Fruit fly (Drosophila melanogaster) whole organism, wandering third instar larva: ENCODE data around the gene CG8001.

Experiments
- CG32264 ChIP-seq: fragments of 200-800 bp; sonication (Bioruptor generic); optimal IDR thresholded peaks from 2 replicates; lab custom pipeline; 2016; ENCODE audit warnings: missing biosample characterization, missing genetic modification characterization
- Dif ChIP-seq: fragments of 200-275, 200-300 bp; sonication (Bioruptor generic); optimal IDR thresholded peaks from 2 replicates; lab custom pipeline; 2018; ENCODE audit warnings: missing biosample characterization, missing genetic modification characterization; ENCODE audit not compliant: partially characterized antibody
- Hnf4 ChIP-seq: fragments of 200-800 bp; sonication (Bioruptor generic); optimal IDR thresholded peaks from 2 replicates; lab custom pipeline; 2016; ENCODE audit warnings: missing biosample characterization, mild to moderate bottlenecking, missing genetic modification characterization
- Jra ChIP-seq: sonication (Bioruptor generic); optimal IDR thresholded peaks from 2 replicates; lab custom pipeline; 2016; ENCODE audit warnings: missing biosample characterization, missing genetic modification characterization
- Myc ChIP-seq: fragments of >200 bp; optimal IDR thresholded peaks from 2 replicates; lab custom pipeline; 2017
- Rel ChIP-seq, 2 experiments: fragments of 200-800 bp; sonication (Bioruptor generic) in 1 of 2; optimal IDR thresholded peaks; 2 replicates in 1 of 2; 3 replicates in 1 of 2; lab custom pipeline; 2016 to 2019; ENCODE audit warnings: mild to moderate bottlenecking in 2 of 2, missing biosample characterization in 2 of 2, missing genetic modification characterization in 2 of 2, moderate library complexity in 1 of 2
- Sp1 ChIP-seq: fragments of 200-800 bp; sonication (Bioruptor generic); optimal IDR thresholded peaks from 3 replicates; lab custom pipeline; 2019; ENCODE audit warnings: missing biosample characterization, mild to moderate bottlenecking, missing genetic modification characterization, moderate library complexity
- Vsx2 ChIP-seq: fragments of 200-300, 225-300 bp; sonication (Bioruptor generic); optimal IDR thresholded peaks from 2 replicates; lab custom pipeline; 2018; ENCODE audit warnings: missing biosample characterization, missing genetic modification characterization; ENCODE audit not compliant: partially characterized antibody
- br ChIP-seq: fragments of 200-800 bp; sonication (Bioruptor generic); optimal IDR thresholded peaks from 2 replicates; lab custom pipeline; 2016; ENCODE audit warnings: missing biosample characterization, missing genetic modification characterization
- dl ChIP-seq, 2 experiments: fragments of 175-275, 200-275 bp in 1 of 2; fragments of 200-275 bp in 1 of 2; sonication (Bioruptor generic); optimal IDR thresholded peaks; lab custom pipeline; 2018; ENCODE audit warnings: mild to moderate bottlenecking in 2 of 2, missing biosample characterization in 2 of 2, missing genetic modification characterization in 2 of 2, moderate library complexity in 2 of 2; ENCODE audit not compliant: partially characterized antibody in 2 of 2, insufficient read depth in 1 of 2
- dsf ChIP-seq: sonication (Bioruptor generic); optimal IDR thresholded peaks from 2 replicates; lab custom pipeline; 2016; ENCODE audit warnings: missing biosample characterization, missing genetic modification characterization, borderline replicate concordance
- ey ChIP-seq: fragments of 200-800 bp; sonication (Bioruptor generic); optimal IDR thresholded peaks from 2 replicates; lab custom pipeline; 2016; ENCODE audit warnings: missing biosample characterization, missing genetic modification characterization
- foxo ChIP-seq, 2 experiments: fragments of 200-800 bp; sonication (Bioruptor generic); optimal IDR thresholded peaks; 2 replicates in 1 of 2; 3 replicates in 1 of 2; lab custom pipeline; 2016 to 2017; ENCODE audit warnings: missing biosample characterization in 2 of 2, missing genetic modification characterization in 2 of 2
- fru ChIP-seq: fragments of 200-800 bp; sonication (Bioruptor generic); optimal IDR thresholded peaks from 3 replicates; lab custom pipeline; 2016; ENCODE audit warnings: missing biosample characterization, mild to moderate bottlenecking, missing genetic modification characterization
- h ChIP-seq: fragments of 200-800 bp; sonication (Bioruptor generic); optimal IDR thresholded peaks from 3 replicates; lab custom pipeline; 2016; ENCODE audit warnings: missing biosample characterization, mild to moderate bottlenecking, missing genetic modification characterization
- jim ChIP-seq: fragments of 175-275, 200-325 bp; sonication (Bioruptor generic); optimal IDR thresholded peaks from 2 replicates; lab custom pipeline; 2016; ENCODE audit warnings: missing biosample characterization, mild to moderate bottlenecking, missing genetic modification characterization
- lola ChIP-seq: fragments of >200 bp; optimal IDR thresholded peaks from 2 replicates; lab custom pipeline; 2017; ENCODE audit warnings: missing biosample characterization, missing genetic modification characterization
- pan ChIP-seq: fragments of >200 bp; optimal IDR thresholded peaks from 2 replicates; lab custom pipeline; 2017
- psq ChIP-seq: fragments of 200-800 bp; sonication (Bioruptor generic); optimal IDR thresholded peaks from 3 replicates; lab custom pipeline; 2017; ENCODE audit warnings: missing biosample characterization, mild to moderate bottlenecking, missing genetic modification characterization, moderate library complexity
- rgr ChIP-seq: fragments of 200-800 bp; sonication (Bioruptor generic); optimal IDR thresholded peaks from 3 replicates; lab custom pipeline; 2016; ENCODE audit warnings: missing biosample characterization, mild to moderate bottlenecking, missing genetic modification characterization
- sage ChIP-seq: fragments of 200-800 bp; sonication (Bioruptor generic); optimal IDR thresholded peaks from 2 replicates; lab custom pipeline; 2016; ENCODE audit warnings: missing biosample characterization, mild to moderate bottlenecking, missing genetic modification characterization
- tai ChIP-seq: sonication (Bioruptor generic); optimal IDR thresholded peaks from 2 replicates; lab custom pipeline; 2016; ENCODE audit warnings: missing biosample characterization, missing genetic modification characterization
- usp ChIP-seq: fragments of >200 bp; optimal IDR thresholded peaks from 2 replicates; lab custom pipeline; 2017; ENCODE audit warnings: missing biosample characterization, missing genetic modification characterization

CG8001 gene

DNA sequence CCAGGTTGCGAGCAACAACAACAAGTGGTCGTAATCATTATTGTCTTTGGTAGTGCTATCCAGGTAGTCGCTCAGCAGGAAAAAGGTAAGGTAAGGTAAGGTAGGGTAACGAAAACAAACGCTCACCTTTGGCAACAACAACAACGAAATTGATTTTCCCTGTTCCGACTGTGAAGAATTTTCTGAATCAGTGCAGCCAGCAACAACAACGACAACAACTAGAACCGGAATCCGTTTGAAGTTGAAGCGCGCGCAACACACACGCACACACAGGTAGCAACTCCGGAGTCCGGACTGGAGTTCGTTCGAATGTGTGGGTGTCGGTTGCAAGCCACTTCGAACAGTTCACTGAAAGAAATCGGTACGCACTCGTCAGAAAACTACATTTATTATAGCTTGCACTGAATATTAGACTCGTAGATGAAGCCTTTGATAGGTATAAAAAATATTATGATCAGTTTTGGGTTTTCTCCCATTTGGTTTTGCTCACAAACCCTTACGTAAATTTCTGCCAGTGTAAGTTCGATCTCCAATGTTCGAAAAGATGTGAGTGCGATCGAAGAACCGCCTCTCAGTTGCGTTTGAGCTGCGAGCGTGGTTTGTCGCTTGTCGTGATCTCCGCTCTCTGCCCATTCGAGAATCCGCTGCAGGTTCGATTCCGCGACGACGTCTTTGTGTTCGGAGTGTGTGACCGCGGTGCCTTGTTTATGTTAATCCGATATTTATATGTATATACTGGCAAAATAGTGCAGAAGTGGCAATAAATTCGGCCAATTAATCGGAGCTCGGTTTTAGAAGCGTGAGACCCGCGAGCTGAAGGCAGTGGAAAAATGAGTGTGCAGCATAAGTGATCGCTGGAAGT lies 9.4 kb upstream of the CG8001 start, which contains the start of gene CG13921 (continued):
- TF ChIP-seq dsf (peak; percentile 94), br (GFP tag; lab: Kevin White, UChicago) (peak; percentile 99), sage (GFP tag; lab: Kevin White, UChicago) (peak; percentile 99), rgr (GFP tag; lab: Kevin White, UChicago) (peak; percentile 99), foxo (GFP tag; optimal IDR thresholded peaks at IDR 0.05; lab: Kevin White, UChicago) (peak; percentile 96 to 100)

- TF ChIP-seq CG32264 (GFP tag; lab: Kevin White, UChicago) (no peak), ey (GFP tag; lab: Kevin White, UChicago) (no peak), Sp1 (GFP tag; lab: Kevin White, UChicago) (no peak), Vsx2 (GFP tag; lab: Kevin White, UChicago) (peak; percentile 51)
These were observed 7.7 kb upstream of the CG8001 start for dm6 chr3L:1748218-1748617.

DNA sequence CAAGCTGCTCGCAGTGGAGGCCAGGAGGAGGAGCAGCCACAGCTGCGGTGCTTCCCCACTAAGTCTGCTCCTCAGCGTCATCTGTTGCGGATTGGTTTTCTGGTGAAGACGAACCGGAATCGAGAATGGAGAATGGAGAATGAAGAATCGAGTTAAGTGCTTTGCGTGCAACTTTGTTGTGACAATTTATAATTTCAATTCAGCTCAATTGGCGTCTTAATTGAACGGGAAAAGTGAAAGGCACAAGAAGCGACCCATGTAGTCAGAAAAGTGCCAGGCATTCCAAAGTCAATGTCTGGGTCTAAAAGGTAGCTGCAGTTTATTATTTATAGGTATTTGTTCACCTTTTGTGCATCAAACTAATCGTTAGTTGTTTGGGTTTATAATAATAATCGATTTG lies 1.7 kb upstream of the CG8001 start:
- TF ChIP-seq foxo (GFP tag; optimal IDR thresholded peaks at IDR 0.05; lab: Kevin White, UChicago) (no peak), sage (GFP tag; lab: Kevin White, UChicago) (no peak), psq (GFP tag; lab: Kevin White, UChicago) (no peak), dl (GFP tag; optimal IDR thresholded peaks at IDR 0.05; lab: Kevin White, UChicago; ENCODE audit: insufficient read depth in 1 of 2, partially characterized antibody in 2 of 2) (no peak), Rel (GFP tag; optimal IDR thresholded peaks at IDR 0.05; lab: Kevin White, UChicago) (no peak), Rel (tag; optimal IDR thresholded peaks at IDR 0.05; lab: Kevin White, UChicago) (no peak), fru (GFP tag; lab: Kevin White, UChicago) (no peak), dsf (no peak), Dif (GFP tag; lab: Kevin White, UChicago) (no peak), Myc (no peak), CG32264 (GFP tag; lab: Kevin White, UChicago) (no peak), usp (GFP tag; lab: Kevin White, UChicago) (no peak), tai (GFP tag; lab: Kevin White, UChicago) (no peak), Sp1 (GFP tag; lab: Kevin White, UChicago) (no peak), Hnf4 (GFP tag; lab: Kevin White, UChicago) (no peak)
- TF ChIP-seq, all 38 proteins: peak for 0

DNA sequence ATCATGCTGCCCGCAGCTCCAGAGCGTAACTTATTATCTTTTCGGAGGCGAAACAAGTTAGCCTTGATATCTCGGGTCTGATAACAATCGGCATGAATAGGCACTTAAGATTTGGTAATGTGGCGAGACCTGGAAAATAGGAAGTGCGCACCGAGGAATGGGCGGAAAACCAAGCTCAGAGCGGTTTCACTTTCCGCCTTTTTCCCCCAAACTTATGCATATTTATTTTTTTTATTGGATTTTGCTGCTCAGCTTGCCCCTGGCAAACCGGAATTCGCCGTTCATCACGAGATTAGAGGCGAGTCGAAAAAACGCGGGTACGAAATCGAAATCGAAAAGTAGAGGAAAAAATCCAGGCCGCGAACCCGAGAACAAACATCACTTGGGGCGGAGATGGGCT lies 1.0 kb upstream of the CG8001 start:
- TF ChIP-seq Dif (GFP tag; lab: Kevin White, UChicago): no peak

DNA sequence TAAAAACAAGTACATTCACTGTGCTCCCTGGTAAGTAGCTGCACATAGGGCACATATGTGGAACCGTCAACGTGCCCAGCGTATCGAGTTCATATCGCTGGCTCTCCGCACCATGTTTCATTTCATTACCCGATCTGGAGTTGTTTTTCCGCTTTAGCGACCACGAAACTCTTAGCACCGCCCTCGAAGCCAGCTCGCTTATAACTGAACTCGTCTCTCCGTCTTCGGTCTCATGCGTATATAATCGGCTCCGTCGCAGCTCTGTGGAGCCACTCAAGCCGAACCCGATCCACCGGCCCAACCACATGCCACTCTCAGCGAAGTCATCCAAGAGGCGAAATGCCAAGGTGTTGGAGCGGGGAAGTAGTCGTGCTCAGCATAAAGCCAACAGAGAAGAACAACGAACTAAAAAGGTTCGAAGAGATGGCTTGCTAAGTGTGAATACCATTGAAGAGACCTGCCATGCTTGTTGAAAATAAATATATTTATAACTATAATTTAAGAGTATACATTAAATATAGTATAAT lies 438 bp upstream of the CG8001 start, which contains the start of gene Cht2:
TSS of gene Cht2 (minus strand) at position 477 of the 527 bp plus-strand sequence.
- TF ChIP-seq pan (no peak), br (GFP tag; lab: Kevin White, UChicago) (peak; percentile 42), Sp1 (GFP tag; lab: Kevin White, UChicago) (peak; percentile 27), Rel (GFP tag; optimal IDR thresholded peaks at IDR 0.05; lab: Kevin White, UChicago) (peak; percentile 4), Rel (tag; optimal IDR thresholded peaks at IDR 0.05; lab: Kevin White, UChicago) (peak; percentile 22), Dif (GFP tag; lab: Kevin White, UChicago) (peak; percentile 91), Vsx2 (GFP tag; lab: Kevin White, UChicago) (peak; percentile 86), CG32264 (GFP tag; lab: Kevin White, UChicago) (no peak), h (GFP tag; lab: Kevin White, UChicago) (peak; percentile 38), dl (GFP tag; optimal IDR thresholded peaks at IDR 0.05; lab: Kevin White, UChicago; ENCODE audit: insufficient read depth in 1 of 2, partially characterized antibody in 2 of 2) (peak in 1 of 2 experiments; percentile 67), fru (GFP tag; lab: Kevin White, UChicago) (peak; percentile 38), Myc (no peak), ey (GFP tag; lab: Kevin White, UChicago) (no peak)

DNA sequence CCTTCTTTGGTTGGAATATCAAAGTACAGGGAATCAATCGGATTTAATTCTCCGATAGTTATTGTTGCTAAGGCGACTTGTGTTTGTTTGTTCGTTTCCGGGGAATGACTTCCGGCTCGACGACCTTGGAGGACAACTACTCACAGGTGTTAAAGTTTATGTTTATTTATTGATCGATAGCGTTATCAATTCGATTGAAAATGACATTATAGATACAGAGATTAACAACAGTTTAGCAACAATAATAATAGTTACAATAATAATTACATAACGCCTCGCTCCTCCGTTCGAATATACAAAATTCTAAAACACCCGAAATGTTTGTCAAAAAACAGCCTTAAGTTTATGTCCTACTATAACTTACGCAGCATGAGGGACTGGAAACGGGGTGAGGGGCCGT lies 15.7 kb downstream of the CG8001 start, which contains the start of gene Dhc62B:
TSS of gene Dhc62B (minus strand) at position 101 of the 400 bp plus-strand sequence.
- no peak for TF ChIP-seq jim (GFP tag; lab: Kevin White, UChicago)
- TF ChIP-seq lola (GFP tag; lab: Kevin White, UChicago): no peak
- no peak for TF ChIP-seq Jra
- TF ChIP-seq psq (GFP tag; lab: Kevin White, UChicago): no peak
